Fruit fly (Drosophila melanogaster) whole organism, embryonic: ENCODE results near the gene CG13623.

Experiments
- ATbp ChIP-seq: fragments of 200-800 bp; sonication (Bioruptor generic); optimal IDR thresholded peaks from 2 replicates; lab custom pipeline; 2017; ENCODE audit warnings: missing biosample characterization, mild to moderate bottlenecking, missing genetic modification characterization, missing genetic modification reagents
- Atf6 ChIP-seq: fragments of 200-800 bp; sonication (Bioruptor generic); IDR thresholded peaks from 2 replicates; pipeline ENCODE4 v1.3.6; 2022; ENCODE audit warnings: missing biosample characterization, missing genetic modification characterization
- Bgb ChIP-seq: fragments of 200-800 bp; sonication (Bioruptor generic); IDR thresholded peaks from 2 replicates; pipeline ENCODE4 v1.3.6; 2022; ENCODE audit warnings: missing biosample characterization, missing genetic modification characterization; ENCODE audit not compliant: partially characterized antibody
- BtbVII ChIP-seq: fragments of 200-800 bp; sonication (Bioruptor generic); optimal IDR thresholded peaks from 3 replicates; lab custom pipeline; 2017; ENCODE audit warnings: missing biosample characterization, mild to moderate bottlenecking, missing genetic modification characterization
- CG10147 ChIP-seq: fragments of 200-800 bp; sonication (Bioruptor generic); optimal IDR thresholded peaks from 2 replicates; lab custom pipeline; 2019; ENCODE audit warnings: missing biosample characterization, mild to moderate bottlenecking, missing genetic modification characterization, moderate library complexity
- CG10462 ChIP-seq: fragments of 200-800 bp; sonication (Bioruptor generic); optimal IDR thresholded peaks from 2 replicates; lab custom pipeline; 2016; ENCODE audit warnings: missing biosample characterization, missing genetic modification characterization
- CG10565 ChIP-seq: fragments of 200-800 bp; sonication (Bioruptor generic); optimal IDR thresholded peaks from 3 replicates; lab custom pipeline; 2016; ENCODE audit warnings: missing biosample characterization, mild to moderate bottlenecking, missing genetic modification characterization
- CG10654 ChIP-seq: fragments of 200-800 bp; sonication (Bioruptor generic); optimal IDR thresholded peaks from 2 replicates; lab custom pipeline; 2016; ENCODE audit warnings: missing biosample characterization, missing genetic modification characterization
- CG11085 ChIP-seq: fragments of 200-800 bp; sonication (Bioruptor generic); IDR thresholded peaks from 2 replicates; pipeline ENCODE4 v1.3.6; 2022; ENCODE audit warnings: missing biosample characterization, missing genetic modification characterization
- CG12299 ChIP-seq: fragments of 200-800 bp; sonication (Bioruptor generic); optimal IDR thresholded peaks from 2 replicates; lab custom pipeline; 2018; ENCODE audit warnings: missing biosample characterization, mild to moderate bottlenecking, missing genetic modification characterization
- CG12942 ChIP-seq: fragments of 200-800 bp; sonication (Bioruptor generic); optimal IDR thresholded peaks from 3 replicates; lab custom pipeline; 2016; ENCODE audit warnings: missing biosample characterization, missing genetic modification characterization
- CG15696 ChIP-seq: fragments of 200-800 bp; sonication (Bioruptor generic); optimal IDR thresholded peaks from 2 replicates; lab custom pipeline; 2019; ENCODE audit warnings: missing biosample characterization, mild to moderate bottlenecking, missing genetic modification characterization, moderate library complexity
- CG17802 ChIP-seq: fragments of 200-800 bp; sonication (Bioruptor generic); optimal IDR thresholded peaks from 2 replicates; lab custom pipeline; 2018; ENCODE audit warnings: missing biosample characterization, mild to moderate bottlenecking, missing genetic modification characterization, moderate library complexity
- CG18764 ChIP-seq: fragments of 200-800 bp; sonication (Bioruptor generic); optimal IDR thresholded peaks from 3 replicates; lab custom pipeline; 2016; ENCODE audit warnings: missing biosample characterization, missing genetic modification characterization
- CG2116 ChIP-seq: fragments of 200-800 bp; sonication (Bioruptor generic); optimal IDR thresholded peaks from 3 replicates; lab custom pipeline; 2018; ENCODE audit warnings: missing biosample characterization, mild to moderate bottlenecking, missing genetic modification characterization
- CG34376 ChIP-seq: fragments of 200-800 bp; sonication (Bioruptor generic); optimal IDR thresholded peaks from 2 replicates; lab custom pipeline; 2018; ENCODE audit warnings: missing biosample characterization, mild to moderate bottlenecking, missing genetic modification characterization
- CG6683 ChIP-seq: fragments of 200-800 bp; sonication (Bioruptor generic); optimal IDR thresholded peaks from 2 replicates; lab custom pipeline; 2017; ENCODE audit warnings: missing biosample characterization, mild to moderate bottlenecking, missing genetic modification characterization, missing genetic modification reagents
- CG7928 ChIP-seq: fragments of 200-800 bp; sonication (Bioruptor generic); optimal IDR thresholded peaks from 2 replicates; lab custom pipeline; 2017; ENCODE audit warnings: missing biosample characterization, mild to moderate bottlenecking, missing genetic modification characterization
- CG8388 ChIP-seq: fragments of 200-800 bp; sonication (Bioruptor generic); optimal IDR thresholded peaks from 2 replicates; lab custom pipeline; 2019; ENCODE audit warnings: missing biosample characterization, mild to moderate bottlenecking, missing genetic modification characterization, moderate library complexity
- CG8944 ChIP-seq: fragments of 200-800 bp; sonication (Bioruptor generic); optimal IDR thresholded peaks from 3 replicates; lab custom pipeline; 2016; ENCODE audit warnings: missing biosample characterization, missing genetic modification characterization
- CG9932 ChIP-seq: fragments of 200-800 bp; sonication (Bioruptor generic); IDR thresholded peaks from 2 replicates; pipeline ENCODE4 v1.3.6; 2022; ENCODE audit warnings: missing biosample characterization, missing genetic modification characterization
- D ChIP-seq, 2 experiments: fragments of 200-800 bp in 1 of 2; fragments of >200 bp in 1 of 2; sonication (Bioruptor generic) in 1 of 2; optimal IDR thresholded peaks; 2 replicates in 1 of 2; 3 replicates in 1 of 2; lab custom pipeline; 2017; ENCODE audit warnings: mild to moderate bottlenecking in 1 of 2, missing biosample characterization in 1 of 2, missing genetic modification characterization in 1 of 2, missing genetic modification reagents in 1 of 2
- Doc2 ChIP-seq: fragments of 200-800 bp; sonication (Bioruptor generic); IDR thresholded peaks from 2 replicates; pipeline ENCODE4 v1.3.6; 2022; ENCODE audit warnings: missing biosample characterization, missing genetic modification characterization
- E2f1 ChIP-seq: fragments of 200-800 bp; sonication (Bioruptor generic); IDR thresholded peaks from 2 replicates; pipeline ENCODE4 v1.3.6; 2022; ENCODE audit warnings: missing biosample characterization, missing genetic modification characterization
- Fer1 ChIP-seq: fragments of 200-800 bp; sonication (Bioruptor generic); optimal IDR thresholded peaks from 2 replicates; lab custom pipeline; 2017; ENCODE audit warnings: missing biosample characterization, mild to moderate bottlenecking, missing genetic modification characterization
- GATAe ChIP-seq: fragments of 200-800 bp; sonication (Bioruptor generic); conservative IDR thresholded peaks from 2 replicates; pipeline ENCODE4 v1.3.6; 2022; ENCODE audit warnings: missing biosample characterization, missing genetic modification characterization
- HLH3B ChIP-seq: fragments of 200-800 bp; sonication (Bioruptor generic); IDR thresholded peaks from 2 replicates; pipeline ENCODE4 v1.3.6; 2022; ENCODE audit warnings: missing biosample characterization, missing genetic modification characterization
- Hr3 ChIP-seq: fragments of 200-800 bp; sonication (Bioruptor generic); optimal IDR thresholded peaks from 3 replicates; lab custom pipeline; 2016; ENCODE audit warnings: missing biosample characterization, missing genetic modification characterization
- Sox102F ChIP-seq: fragments of 200-800 bp; sonication (Bioruptor generic); optimal IDR thresholded peaks from 2 replicates; lab custom pipeline; 2018; ENCODE audit warnings: missing biosample characterization, mild to moderate bottlenecking, missing genetic modification characterization, moderate library complexity
- Ssrp ChIP-seq: fragments of 200-800 bp; sonication (Bioruptor generic); optimal IDR thresholded peaks from 2 replicates; lab custom pipeline; 2018; ENCODE audit warnings: missing biosample characterization, mild to moderate bottlenecking, missing genetic modification characterization, moderate library complexity
- Stat92E ChIP-seq, 3 experiments: fragments of >200 bp in 2 of 3; fragments of 200-800 bp in 1 of 3; sonication (Bioruptor generic) in 1 of 3; optimal IDR thresholded peaks; 2 replicates each; lab custom pipeline; 2017 to 2019; ENCODE audit warnings: missing biosample characterization in 3 of 3, missing genetic modification characterization in 3 of 3, mild to moderate bottlenecking in 1 of 3, moderate library complexity in 1 of 3
- bbx ChIP-seq: fragments of 200-800 bp; sonication (Bioruptor generic); IDR thresholded peaks from 2 replicates; pipeline ENCODE4 v1.3.6; 2022; ENCODE audit warnings: missing biosample characterization, missing genetic modification characterization; ENCODE audit not compliant: partially characterized antibody
- caup ChIP-seq: fragments of 200-800 bp; sonication (Bioruptor generic); optimal IDR thresholded peaks from 3 replicates; lab custom pipeline; 2017; ENCODE audit warnings: missing biosample characterization, mild to moderate bottlenecking, missing genetic modification characterization, moderate library complexity; ENCODE audit not compliant: severe bottlenecking
- croc ChIP-seq: fragments of 200-800 bp; sonication (Bioruptor generic); conservative IDR thresholded peaks from 3 replicates; pipeline ENCODE4 v1.3.6; 2022; ENCODE audit warnings: missing biosample characterization, missing genetic modification characterization
- dan ChIP-seq: fragments of 200-800 bp; sonication (Bioruptor generic); IDR thresholded peaks from 2 replicates; pipeline ENCODE4 v1.3.6; 2022; ENCODE audit warnings: missing biosample characterization, missing genetic modification characterization
- ftz-f1 ChIP-seq: fragments of 200-800 bp; sonication (Bioruptor generic); optimal IDR thresholded peaks from 2 replicates; lab custom pipeline; 2016; ENCODE audit warnings: missing biosample characterization, missing genetic modification characterization
- fu2 ChIP-seq: fragments of 200-800 bp; sonication (Bioruptor generic); optimal IDR thresholded peaks from 2 replicates; lab custom pipeline; 2016; ENCODE audit warnings: missing biosample characterization, missing genetic modification characterization
- inv ChIP-seq: fragments of 200-800 bp; sonication (Bioruptor generic); IDR thresholded peaks from 2 replicates; pipeline ENCODE4 v1.3.6; 2022; ENCODE audit warnings: missing biosample characterization, missing genetic modification characterization; ENCODE audit not compliant: partially characterized antibody
- nom ChIP-seq: fragments of 200-800 bp; sonication (Bioruptor generic); optimal IDR thresholded peaks from 2 replicates; lab custom pipeline; 2017; ENCODE audit warnings: missing biosample characterization, missing genetic modification characterization, mild to moderate bottlenecking, moderate library complexity, missing genetic modification reagents
- p53 ChIP-seq: fragments of 200-800 bp; sonication (Bioruptor generic); optimal IDR thresholded peaks from 2 replicates; lab custom pipeline; 2016; ENCODE audit warnings: missing biosample characterization, missing genetic modification characterization
- pb ChIP-seq: fragments of 200-800 bp; sonication (Bioruptor generic); optimal IDR thresholded peaks from 3 replicates; lab custom pipeline; 2016; ENCODE audit warnings: missing biosample characterization, missing genetic modification characterization
- peb ChIP-seq: fragments of 200-800 bp; sonication (Bioruptor generic); IDR thresholded peaks from 2 replicates; pipeline ENCODE4 v1.3.6; 2022; ENCODE audit warnings: missing biosample characterization, missing genetic modification characterization
- row ChIP-seq: fragments of 200-800 bp; sonication (Bioruptor generic); IDR thresholded peaks from 3 replicates; pipeline ENCODE4 v1.3.6; 2022; ENCODE audit warnings: missing biosample characterization, missing genetic modification characterization
- sim ChIP-seq: fragments of 200-800 bp; sonication (Bioruptor generic); IDR thresholded peaks from 2 replicates; pipeline ENCODE4 v1.3.6; 2022; ENCODE audit warnings: missing biosample characterization, missing genetic modification characterization
- sna ChIP-seq: fragments of 200-800 bp; sonication (Bioruptor generic); IDR thresholded peaks from 2 replicates; pipeline ENCODE4 v1.3.6; 2022; ENCODE audit warnings: missing biosample characterization, missing genetic modification characterization; ENCODE audit not compliant: partially characterized antibody
- stc ChIP-seq: fragments of 200-800 bp; sonication (Bioruptor generic); IDR thresholded peaks from 2 replicates; pipeline ENCODE4 v1.3.6; 2022; ENCODE audit warnings: missing biosample characterization, missing genetic modification characterization
- twi ChIP-seq: fragments of 200-800 bp; optimal IDR thresholded peaks from 2 replicates; lab custom pipeline; 2019; ENCODE audit warnings: missing biosample characterization, mild to moderate bottlenecking, missing genetic modification characterization, moderate library complexity
- tx ChIP-seq: fragments of 200-800 bp; sonication (Bioruptor generic); optimal IDR thresholded peaks from 2 replicates; lab custom pipeline; 2016; ENCODE audit warnings: missing biosample characterization, missing genetic modification characterization
- wdn ChIP-seq: fragments of 200-800 bp; sonication (Bioruptor generic); IDR thresholded peaks from 2 replicates; pipeline ENCODE4 v1.3.6; 2022; ENCODE audit warnings: missing biosample characterization, missing genetic modification characterization

Gene CG13623

dm6 chr3R:24567427-24567771 lies 37.0 kb upstream of the CG13623 start (continued):
- TF ChIP-seq CG10654 = peak; percentile 80
- TF ChIP-seq CG7928 (GFP tag; lab: Kevin White, UChicago) = peak; percentile 65
- TF ChIP-seq GATAe (GFP tag; lab: Robert Waterston, UW) = peak; percentile 37; the same call in 1 of the 2 replicates
- peak; percentile 71 for TF ChIP-seq CG11085 (GFP tag; lab: Robert Waterston, UW)
- peak; percentile 73 for TF ChIP-seq CG34376 (GFP tag; lab: Kevin White, UChicago)
- peak; percentile 83 for TF ChIP-seq Hr3
- peak; percentile 75; the same call in 1 of the 2 replicates for TF ChIP-seq sim
- TF ChIP-seq Sox102F (GFP tag; lab: Kevin White, UChicago) = peak; percentile 94
- peak; percentile 87 for TF ChIP-seq stc (GFP tag; lab: Robert Waterston, UW)
- peak; percentile 90 for TF ChIP-seq row (GFP tag; lab: Robert Waterston, UW)
- no peak for TF ChIP-seq Bgb (GFP tag; lab: Robert Waterston, UW)
- peak; percentile 79 for TF ChIP-seq CG12299
- no peak; the same call in none of the 2 replicates for TF ChIP-seq CG9932 (GFP tag; lab: Robert Waterston, UW)
- peak; percentile 79 for TF ChIP-seq p53 (GFP tag; lab: Kevin White, UChicago)
- TF ChIP-seq Stat92E (GFP tag; optimal IDR thresholded peaks at IDR 0.05; lab: Kevin White, UChicago) = no peak
- no peak for TF ChIP-seq inv (GFP tag; lab: Robert Waterston, UW)
- TF ChIP-seq Atf6 (GFP tag; lab: Robert Waterston, UW) = peak; percentile 90
- TF ChIP-seq CG10565 = peak; percentile 30
- peak; percentile 60 for TF ChIP-seq twi (tag; lab: Kevin White, UChicago)
- TF ChIP-seq CG6683 = peak; percentile 64
- TF ChIP-seq CG18764 (GFP tag; lab: Kevin White, UChicago) = peak; percentile 76
- TF ChIP-seq CG15696 (tag; lab: Kevin White, UChicago) = peak; percentile 44
- TF ChIP-seq sna = no peak
- TF ChIP-seq wdn = peak; percentile 78
- peak; percentile 89 for TF ChIP-seq fu2
- TF ChIP-seq croc = peak; percentile 62
- peak; percentile 83 for TF ChIP-seq Ssrp
- peak; percentile 81 for TF ChIP-seq CG12942
- no peak for TF ChIP-seq D (optimal IDR thresholded peaks at IDR 0.05; lab: Kevin White, UChicago)
- peak; percentile 66 for TF ChIP-seq D (GFP tag; optimal IDR thresholded peaks at IDR 0.05; lab: Kevin White, UChicago)
- TF ChIP-seq peb (GFP tag; lab: Robert Waterston, UW) = 0 out of 2 replicates have a peak, but pooled peaks have one; percentile 64
- peak; percentile 83 for TF ChIP-seq CG8944 (GFP tag; lab: Kevin White, UChicago)
- peak; percentile 63 for TF ChIP-seq CG10462 (GFP tag; lab: Kevin White, UChicago)
- no peak for TF ChIP-seq dan (GFP tag; lab: Robert Waterston, UW)
- peak; percentile 87; the same call in 1 of the 2 replicates for TF ChIP-seq E2f1 (GFP tag; lab: Robert Waterston, UW)
- no peak; the same call in 1 of the 2 replicates for TF ChIP-seq Doc2 (GFP tag; lab: Robert Waterston, UW)
- TF ChIP-seq pb = peak; percentile 84
- TF ChIP-seq BtbVII (GFP tag; lab: Kevin White, UChicago) = peak; percentile 66
- peak; percentile 92 for TF ChIP-seq HLH3B (GFP tag; lab: Robert Waterston, UW)
- TF ChIP-seq CG2116 (GFP tag; lab: Kevin White, UChicago) = peak; percentile 47
- TF ChIP-seq tx (GFP tag; lab: Kevin White, UChicago) = peak; percentile 87
- TF ChIP-seq bbx = no peak
- TF ChIP-seq CG10147 (GFP tag; lab: Kevin White, UChicago) = peak; percentile 67
- TF ChIP-seq caup (GFP tag; lab: Kevin White, UChicago) = peak; percentile 87
- TF ChIP-seq Fer1 (GFP tag; lab: Kevin White, UChicago) = peak; percentile 82
- peak; percentile 82 for TF ChIP-seq ATbp (GFP tag; lab: Kevin White, UChicago)
- no peak for TF ChIP-seq nom (GFP tag; lab: Kevin White, UChicago)
- TF ChIP-seq CG17802 (tag; lab: Kevin White, UChicago) = peak; percentile 57
- TF ChIP-seq ftz-f1 (GFP tag; lab: Kevin White, UChicago) = peak; percentile 5
- TF ChIP-seq CG8388 (GFP tag; lab: Kevin White, UChicago) = peak; percentile 82
